Worm (Caenorhabditis elegans): ENCODE data around the gene F54C9.14.

ce11 chrII:8532015-8532414 lies 30.1 kb upstream of the F54C9.14 start:
- TF ChIP-seq flt-1 (GFP tag; IDR thresholded peaks at IDR 0.05) (no peak), ztf-23 (GFP tag; IDR thresholded peaks at IDR 0.05) (no peak), T22C8.4 (GFP tag; IDR thresholded peaks at IDR 0.05) (no peak), cog-1 (tag; optimal IDR thresholded peaks at IDR 0.05) (no peak), tab-1 (GFP tag; IDR thresholded peaks at IDR 0.05) (no peak)

Measured in whole organism, midembryonic.